Fruit fly (Drosophila melanogaster) whole organism, prepupa: ENCODE measurements around the gene CG17105.

Source experiments
- CG11294 ChIP-seq: fragments of 200-800 bp; sonication (Bioruptor generic); IDR thresholded peaks from 2 replicates; pipeline ENCODE4 v1.3.6; 2022; ENCODE audit warnings: missing biosample characterization, missing genetic modification characterization
- CG11762 ChIP-seq: fragments of 200-800 bp; sonication (Bioruptor generic); optimal IDR thresholded peaks from 3 replicates; lab custom pipeline; 2016; ENCODE audit warnings: missing biosample characterization, missing genetic modification characterization; ENCODE audit not compliant: insufficient read depth
- CG3032 ChIP-seq: fragments of 200-800 bp; optimal IDR thresholded peaks from 2 replicates; lab custom pipeline; 2019; ENCODE audit warnings: missing biosample characterization, mild to moderate bottlenecking, missing genetic modification characterization, moderate library complexity
- CG7368 ChIP-seq: fragments of 200-800 bp; sonication (Bioruptor generic); optimal IDR thresholded peaks from 3 replicates; lab custom pipeline; 2016; ENCODE audit warnings: missing biosample characterization, missing genetic modification characterization
- CG9139 ChIP-seq: fragments of 200-800 bp; sonication (Bioruptor generic); optimal IDR thresholded peaks from 3 replicates; lab custom pipeline; 2017; ENCODE audit warnings: missing biosample characterization, mild to moderate bottlenecking, missing genetic modification characterization
- Hr39 ChIP-seq: fragments of 200-800 bp; sonication (Bioruptor generic); optimal IDR thresholded peaks from 2 replicates; lab custom pipeline; 2016; ENCODE audit warnings: missing biosample characterization, missing genetic modification characterization
- OdsH ChIP-seq: fragments of 200-800 bp; sonication (Bioruptor generic); optimal IDR thresholded peaks from 3 replicates; lab custom pipeline; 2016; ENCODE audit warnings: missing biosample characterization, missing genetic modification characterization
- dac ChIP-seq: fragments of 200-800 bp; sonication (Bioruptor generic); optimal IDR thresholded peaks from 2 replicates; lab custom pipeline; 2017; ENCODE audit warnings: missing biosample characterization, mild to moderate bottlenecking, missing genetic modification characterization
- eg ChIP-seq: fragments of 200-800 bp; sonication (Bioruptor generic); IDR thresholded peaks from 3 replicates; pipeline ENCODE4 v1.3.6; 2022; ENCODE audit warnings: missing biosample characterization, missing genetic modification characterization
- pdm3 ChIP-seq: fragments of 200-800 bp; sonication (Bioruptor generic); optimal IDR thresholded peaks from 3 replicates; lab custom pipeline; 2016; ENCODE audit warnings: missing biosample characterization, missing genetic modification characterization
- ss ChIP-seq, 2 experiments: fragments of 200-800 bp; sonication (Bioruptor generic); optimal IDR thresholded peaks; 2 replicates in 1 of 2; 3 replicates in 1 of 2; lab custom pipeline; 2017 to 2018; ENCODE audit warnings: mild to moderate bottlenecking in 2 of 2, missing biosample characterization in 2 of 2, missing genetic modification characterization in 2 of 2, moderate library complexity in 1 of 2
- svp ChIP-seq: fragments of 200-800 bp; sonication (Bioruptor generic); peaks from one replicate; lab custom pipeline; 2016; ENCODE audit warnings: missing biosample characterization, missing genetic modification characterization

dm6 chr2L:10672989-10673388 is 7.8 kb upstream of the CG17105 start:
- TF ChIP-seq OdsH (GFP tag; lab: Kevin White, UChicago), result peak; percentile 25
- peak; percentile 45 for TF ChIP-seq CG3032 (tag; lab: Kevin White, UChicago)
- no peak for TF ChIP-seq pdm3 (GFP tag; lab: Kevin White, UChicago)
- peak; percentile 22 for TF ChIP-seq CG11762 (GFP tag; lab: Kevin White, UChicago)
- TF ChIP-seq dac (GFP tag; lab: Kevin White, UChicago), result no peak
- TF ChIP-seq ss (GFP tag; optimal IDR thresholded peaks at IDR 0.05; lab: Kevin White, UChicago), result peak in 1 of 2 experiments; percentile 40
- TF ChIP-seq svp (GFP tag; lab: Kevin White, UChicago), result peak; percentile 60
- TF ChIP-seq Hr39 (GFP tag; lab: Kevin White, UChicago), result no peak
- TF ChIP-seq CG9139, result peak; percentile 17
- TF ChIP-seq CG11294, result no peak
- peak; percentile 25; the same call in 1 of the 3 replicates for TF ChIP-seq eg (GFP tag; lab: Robert Waterston, UW)
- no peak for TF ChIP-seq CG7368 (GFP tag; lab: Kevin White, UChicago)
